Fruit fly (Drosophila melanogaster): Measurements from ENCODE around the gene CG1090.

CG1090 gene

DNA sequence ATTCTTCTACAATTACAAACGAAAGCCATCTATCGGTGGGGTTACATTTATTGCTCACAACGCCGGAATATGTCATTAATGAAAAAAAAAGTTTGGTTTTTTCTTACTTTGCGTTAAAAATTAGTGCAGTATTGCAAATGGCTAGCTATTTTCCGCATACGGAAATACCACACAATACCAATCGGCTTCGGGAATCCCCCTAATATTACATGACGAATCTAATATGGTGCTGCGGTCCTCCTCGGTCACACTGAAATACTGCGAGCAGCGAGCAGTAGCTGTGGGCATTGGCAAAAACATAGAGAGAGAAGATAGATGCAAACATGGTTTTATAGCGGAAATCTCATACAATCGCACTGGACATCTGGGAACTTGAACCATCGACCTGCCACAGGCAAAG is 27.8 kb downstream of the CG1090 start, which contains the start of gene tub (continued):
- peak; percentile 73 for TF ChIP-seq stwl (tag; optimal IDR thresholded peaks at IDR 0.05)
- peak; percentile 62; the same call in 1 of the 2 replicates for TF ChIP-seq CG3847 (GFP tag; IDR thresholded peaks at IDR 0.05)
- TF ChIP-seq Awh (GFP tag; IDR thresholded peaks at IDR 0.05), result no peak
- TF ChIP-seq CG12942 (GFP tag; optimal IDR thresholded peaks at IDR 0.05), result no peak
- TF ChIP-seq Mes4 (GFP tag; optimal IDR thresholded peaks at IDR 0.05), result peak; percentile 21
- no peak for TF ChIP-seq CG8281 (tag; optimal IDR thresholded peaks at IDR 0.05)
- peak; percentile 41 for TF ChIP-seq CG30403 (GFP tag; optimal IDR thresholded peaks at IDR 0.05)
- TF ChIP-seq CG13287 (GFP tag; IDR thresholded peaks at IDR 0.05; ENCODE audit: partially characterized antibody), result peak; percentile 52; the same call in 1 of the 2 replicates
- TF ChIP-seq slp2 (GFP tag; optimal IDR thresholded peaks at IDR 0.05), result no peak
- no peak for TF ChIP-seq Ada2b (GFP tag; IDR thresholded peaks at IDR 0.05)
- TF ChIP-seq Drgx (GFP tag; IDR thresholded peaks at IDR 0.05), result no peak
- no peak for TF ChIP-seq bigmax (GFP tag; optimal IDR thresholded peaks at IDR 0.05)
- TF ChIP-seq kni (GFP tag; optimal IDR thresholded peaks at IDR 0.05), result no peak
- no peak for TF ChIP-seq CG6254 (GFP tag; optimal IDR thresholded peaks at IDR 0.05)
- TF ChIP-seq gem (tag; optimal IDR thresholded peaks at IDR 0.05), result no peak
- TF ChIP-seq pho (GFP tag; optimal IDR thresholded peaks at IDR 0.05), result peak; percentile 15
- no peak for TF ChIP-seq pan (optimal IDR thresholded peaks at IDR 0.05)
- TF ChIP-seq pan (GFP tag; optimal IDR thresholded peaks at IDR 0.05 in 1 of 2, IDR thresholded peaks at IDR 0.05 in 1 of 2), result peak in 1 of 2 experiments; percentile 42
- TF ChIP-seq sisA (GFP tag; IDR thresholded peaks at IDR 0.05), result no peak
- no peak for TF ChIP-seq CG4707 (GFP tag; optimal IDR thresholded peaks at IDR 0.05)
- TF ChIP-seq Optix (GFP tag; IDR thresholded peaks at IDR 0.05), result no peak
- no peak for TF ChIP-seq CG2889 (GFP tag; IDR thresholded peaks at IDR 0.05)
- no peak for TF ChIP-seq CG9817 (tag; optimal IDR thresholded peaks at IDR 0.05)
- TF ChIP-seq CG17912 (GFP tag; optimal IDR thresholded peaks at IDR 0.05), result no peak
- TF ChIP-seq CG2678 (tag; optimal IDR thresholded peaks at IDR 0.05), result no peak
- TF ChIP-seq Hr78 (GFP tag; optimal IDR thresholded peaks at IDR 0.05), result no peak
- TF ChIP-seq HmgD (GFP tag; optimal IDR thresholded peaks at IDR 0.05), result peak; percentile 67
- TF ChIP-seq Jarid2 (GFP tag; optimal IDR thresholded peaks at IDR 0.05), result no peak
- peak in 1 of 2 experiments; percentile 29 for TF ChIP-seq Eip74EF (GFP tag; optimal IDR thresholded peaks at IDR 0.05)
- TF ChIP-seq B-H2 (GFP tag; optimal IDR thresholded peaks at IDR 0.05), result peak; percentile 60
- no peak for TF ChIP-seq pros (GFP tag; optimal IDR thresholded peaks at IDR 0.05)
- TF ChIP-seq TFAM (GFP tag; optimal IDR thresholded peaks at IDR 0.05), result no peak
- no peak for TF ChIP-seq pb (GFP tag; optimal IDR thresholded peaks at IDR 0.05)
- TF ChIP-seq tx (GFP tag; optimal IDR thresholded peaks at IDR 0.05), result no peak
- TF ChIP-seq Sin3A (optimal IDR thresholded peaks at IDR 0.05), result peak; percentile 16
- TF ChIP-seq vvl (GFP tag; IDR thresholded peaks at IDR 0.05), result peak; percentile 55; the same call in 1 of the 2 replicates
- TF ChIP-seq corto (GFP tag; optimal IDR thresholded peaks at IDR 0.05), result no peak
- peak; percentile 11 for TF ChIP-seq CG10209 (GFP tag; optimal IDR thresholded peaks at IDR 0.05)
- no peak for TF ChIP-seq CG34422 (GFP tag; IDR thresholded peaks at IDR 0.05)
- peak; percentile 51 for TF ChIP-seq Sry-δ (GFP tag; optimal IDR thresholded peaks at IDR 0.05)
- TF ChIP-seq YL-1 (GFP tag; optimal IDR thresholded peaks at IDR 0.05), result peak; percentile 45
- no peak for TF ChIP-seq CG11695 (GFP tag; IDR thresholded peaks at IDR 0.05)
- TF ChIP-seq CG17802 (tag; optimal IDR thresholded peaks at IDR 0.05), result peak; percentile 80
- no peak for TF ChIP-seq fd64A (GFP tag; optimal IDR thresholded peaks at IDR 0.05)
- TF ChIP-seq chinmo (GFP tag; IDR thresholded peaks at IDR 0.05; ENCODE audit: partially characterized antibody), result peak; percentile 68; the same call in 1 of the 4 replicates
- no peak for TF ChIP-seq CG14667 (GFP tag; IDR thresholded peaks at IDR 0.05)
- peak; percentile 33 for TF ChIP-seq dm (GFP tag; optimal IDR thresholded peaks at IDR 0.05)
- TF ChIP-seq CG13296 (GFP tag; optimal IDR thresholded peaks at IDR 0.05), result peak; percentile 23

All from whole organism, embryonic.